Fruit fly (Drosophila melanogaster): ENCODE results near the gene Pkd2.
A peak's percentile ranks its signal among the peaks of the same experiment; 100 is the strongest.

The Pkd2 gene

DNA sequence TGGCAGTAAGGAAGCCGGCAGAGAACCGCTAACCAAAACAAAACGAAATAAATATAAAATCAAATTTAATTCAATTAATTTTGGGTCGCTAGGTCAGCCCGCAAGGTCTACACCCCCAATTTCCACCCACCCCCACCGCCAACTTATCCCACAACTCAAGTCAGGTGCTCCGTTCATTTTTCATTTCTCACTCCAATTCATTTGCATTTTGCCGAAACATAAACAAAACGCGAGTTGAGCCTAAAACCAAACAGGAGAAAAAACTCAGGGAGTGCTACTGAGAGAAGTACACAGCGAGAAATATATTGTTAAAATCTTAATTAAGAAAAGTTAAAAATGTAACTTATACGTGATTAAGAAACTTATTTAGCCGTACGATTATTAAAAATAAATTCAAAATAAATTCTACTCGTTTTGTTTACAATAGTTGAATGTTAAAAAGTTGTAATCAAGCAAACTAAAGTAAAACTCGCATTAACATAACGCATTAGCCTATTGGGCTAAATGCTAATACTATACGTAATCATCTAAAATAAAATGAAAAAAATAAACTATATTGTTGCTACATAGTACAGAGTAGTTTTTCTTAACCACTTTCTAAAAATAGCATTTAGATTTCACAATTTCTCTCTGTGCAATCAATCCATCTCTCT, 17.5 kb downstream of the Pkd2 start (continued):
- no peak for TF ChIP-seq CG11762 (GFP tag; optimal IDR thresholded peaks at IDR 0.05; ENCODE audit: insufficient read depth)
- TF ChIP-seq CG15336 (GFP tag; IDR thresholded peaks at IDR 0.05) = no peak
- TF ChIP-seq lz (GFP tag; optimal IDR thresholded peaks at IDR 0.05) = peak; percentile 21
- no peak for TF ChIP-seq CG1621 (tag; optimal IDR thresholded peaks at IDR 0.05)
- TF ChIP-seq CG16779 (tag; optimal IDR thresholded peaks at IDR 0.05) = no peak
- TF ChIP-seq CG31627 (GFP tag; optimal IDR thresholded peaks at IDR 0.05) = peak; percentile 36
- no peak for TF ChIP-seq dac (GFP tag; optimal IDR thresholded peaks at IDR 0.05)
- no peak for TF ChIP-seq CG6854 (GFP tag; optimal IDR thresholded peaks at IDR 0.05)

dm6 chr2L:12421188-12421587, 23.1 kb downstream of the Pkd2 start:
- no peak for TF ChIP-seq cyc (GFP tag; optimal IDR thresholded peaks at IDR 0.05)
- peak; percentile 91 for TF ChIP-seq svp (GFP tag)

dm6 chr2L:12421793-12422691, 24.0 kb downstream of the Pkd2 start:
- TF ChIP-seq CG11762 (GFP tag; optimal IDR thresholded peaks at IDR 0.05; ENCODE audit: insufficient read depth) (no peak), svp (GFP tag) (no peak), Eip78C (GFP tag) (peak; percentile 30), Blimp-1 (GFP tag; optimal IDR thresholded peaks at IDR 0.05) (no peak), CG8119 (GFP tag; IDR thresholded peaks at IDR 0.05) (peak; percentile 26; the same call in 1 of the 3 replicates), Sox102F (GFP tag; optimal IDR thresholded peaks at IDR 0.05) (no peak), CG15336 (GFP tag; IDR thresholded peaks at IDR 0.05) (peak; percentile 44; the same call in 1 of the 2 replicates)

dm6 chr2L:12423106-12423836, 25.2 kb downstream of the Pkd2 start, which contains the start of gene vir-1:
Gene vir-1, minus strand, starts transcription at chr2L:12423439.
- no peak for TF ChIP-seq CG10631 (GFP tag; optimal IDR thresholded peaks at IDR 0.05)
- no peak for TF ChIP-seq acj6 (GFP tag; optimal IDR thresholded peaks at IDR 0.05)
- no peak for TF ChIP-seq CG8319 (GFP tag; optimal IDR thresholded peaks at IDR 0.05)
- TF ChIP-seq Eip75B (GFP tag; optimal IDR thresholded peaks at IDR 0.05) = no peak
- TF ChIP-seq fd85E (GFP tag; optimal IDR thresholded peaks at IDR 0.05) = no peak
- TF ChIP-seq CG6854 (GFP tag; optimal IDR thresholded peaks at IDR 0.05) = no peak
- no peak for TF ChIP-seq CG32006 (GFP tag; optimal IDR thresholded peaks at IDR 0.05)
- TF ChIP-seq ss (GFP tag; optimal IDR thresholded peaks at IDR 0.05) = peak in 1 of 2 experiments; percentile 15
- peak; percentile 15 for TF ChIP-seq Sox102F (GFP tag; optimal IDR thresholded peaks at IDR 0.05)
- TF ChIP-seq CG10669 (GFP tag; optimal IDR thresholded peaks at IDR 0.05) = no peak
- TF ChIP-seq fkh (GFP tag; optimal IDR thresholded peaks at IDR 0.05) = peak; percentile 6
- no peak for TF ChIP-seq CG3032 (tag; optimal IDR thresholded peaks at IDR 0.05)
- peak; percentile 8 for TF ChIP-seq CG8632 (GFP tag; optimal IDR thresholded peaks at IDR 0.05)
- TF ChIP-seq pdm3 (GFP tag; optimal IDR thresholded peaks at IDR 0.05) = no peak
- peak; percentile 61 for TF ChIP-seq Eip78C (GFP tag)
- no peak for TF ChIP-seq CG15336 (GFP tag; IDR thresholded peaks at IDR 0.05)
- peak; percentile 8 for TF ChIP-seq CG6808 (GFP tag; optimal IDR thresholded peaks at IDR 0.05)
- no peak for TF ChIP-seq Smox (GFP tag; optimal IDR thresholded peaks at IDR 0.05)
- TF ChIP-seq CG16779 (tag; optimal IDR thresholded peaks at IDR 0.05) = no peak
- no peak for TF ChIP-seq Hr38 (GFP tag; optimal IDR thresholded peaks at IDR 0.05)
- TF ChIP-seq Sox14 (GFP tag; optimal IDR thresholded peaks at IDR 0.05) = no peak
- TF ChIP-seq Met (GFP tag; optimal IDR thresholded peaks at IDR 0.05) = peak; percentile 32
- peak; percentile 25 for TF ChIP-seq esn (GFP tag; optimal IDR thresholded peaks at IDR 0.05)
- no peak for TF ChIP-seq Eip93F (GFP tag; optimal IDR thresholded peaks at IDR 0.05)
- TF ChIP-seq CG7368 (GFP tag; optimal IDR thresholded peaks at IDR 0.05) = no peak
- peak; percentile 33 for TF ChIP-seq topi (GFP tag; optimal IDR thresholded peaks at IDR 0.05)
- peak; percentile 52 for TF ChIP-seq Blimp-1 (GFP tag; optimal IDR thresholded peaks at IDR 0.05)
- no peak for TF ChIP-seq CG3919 (GFP tag; optimal IDR thresholded peaks at IDR 0.05)
- no peak for TF ChIP-seq CG11762 (GFP tag; optimal IDR thresholded peaks at IDR 0.05; ENCODE audit: insufficient read depth)
- no peak for TF ChIP-seq CG1621 (tag; optimal IDR thresholded peaks at IDR 0.05)
- no peak for TF ChIP-seq svp (GFP tag)
- no peak for TF ChIP-seq CG4318 (GFP tag; optimal IDR thresholded peaks at IDR 0.05)
- TF ChIP-seq dac (GFP tag; optimal IDR thresholded peaks at IDR 0.05) = no peak
